Worm (Caenorhabditis elegans): ENCODE measurements around the gene cor-1.

Gene cor-1

DNA sequence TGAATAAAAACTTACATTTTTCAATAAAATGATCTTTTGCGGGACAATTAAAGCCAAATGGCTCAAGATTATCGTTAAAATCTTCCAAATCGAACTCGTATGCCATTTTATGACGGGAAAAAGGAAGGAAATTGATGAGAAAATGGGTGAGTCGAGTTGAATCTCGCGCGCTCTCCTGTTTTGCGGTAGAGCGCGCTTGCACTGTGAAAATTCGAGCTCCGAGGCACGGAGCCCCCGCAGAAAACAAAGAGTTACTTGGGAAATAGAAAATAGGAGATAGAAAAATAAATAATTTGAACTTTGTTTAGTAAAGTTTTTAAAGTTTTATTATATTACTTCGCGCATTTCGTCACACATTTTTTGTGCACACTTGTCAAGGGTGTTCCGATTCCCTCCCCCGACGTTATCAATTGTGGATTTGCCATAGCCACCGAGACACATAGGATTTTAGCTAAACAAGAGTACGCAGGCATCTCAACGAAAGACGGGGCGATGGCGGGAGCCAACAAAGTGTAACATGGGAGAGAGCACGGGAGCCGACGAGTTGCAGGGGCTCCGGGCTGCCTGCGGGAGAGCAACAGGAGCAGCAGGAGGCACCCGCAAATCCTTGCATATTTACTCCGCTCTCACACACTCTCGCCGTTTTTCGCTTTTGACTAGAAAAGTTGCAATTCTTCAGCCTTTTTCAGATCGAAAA, at the start of gene cor-1, which contains the start of gene div-1:
cor-1 (plus strand) TSS at position 671 of the 697 bp plus-strand sequence.
div-1 (minus strand) TSS at position 119 of the 697 bp plus-strand sequence.
- TF ChIP-seq mxl-1 (tag; optimal IDR thresholded peaks at IDR 0.05) (no peak), sdz-38 (tag; optimal IDR thresholded peaks at IDR 0.05) (no peak), xnd-1 (tag; optimal IDR thresholded peaks at IDR 0.05) (no peak), rcor-1 (GFP tag; IDR thresholded peaks at IDR 0.05) (no peak), T07F8.4 (tag; optimal IDR thresholded peaks at IDR 0.05) (no peak), unc-62 (GFP tag; optimal IDR thresholded peaks at IDR 0.05) (no peak), hrde-1 (tag; optimal IDR thresholded peaks at IDR 0.05; ENCODE audit: borderline replicate concordance) (no peak), akir-1 (GFP tag; optimal IDR thresholded peaks at IDR 0.05) (no peak), ccch-3 (GFP tag; optimal IDR thresholded peaks at IDR 0.05) (no peak), ama-1 (optimal IDR thresholded peaks at IDR 0.05) (no peak), ama-1 (GFP tag; optimal IDR thresholded peaks at IDR 0.05) (no peak), lin-26 (GFP tag; IDR thresholded peaks at IDR 0.05) (no peak), lin-35 (GFP tag; optimal IDR thresholded peaks at IDR 0.05) (peak in 1 of 3 experiments; percentile 36), rpc-1 (optimal IDR thresholded peaks at IDR 0.05) (no peak), rpc-1 (tag; optimal IDR thresholded peaks at IDR 0.05) (no peak), tbp1 (GFP tag; optimal IDR thresholded peaks at IDR 0.05) (no peak), ztf-6 (GFP tag; IDR thresholded peaks at IDR 0.05) (no peak), madf-10 (tag; optimal IDR thresholded peaks at IDR 0.05) (no peak), egl-18 (GFP tag; IDR thresholded peaks at IDR 0.05) (no peak), dpl-1 (GFP tag; optimal IDR thresholded peaks at IDR 0.05) (peak; percentile 31), Y53F4B.3 (GFP tag; IDR thresholded peaks at IDR 0.05) (no peak), nhr-90 (tag; optimal IDR thresholded peaks at IDR 0.05) (no peak), let-526 (GFP tag; IDR thresholded peaks at IDR 0.05) (no peak), ztf-18 (tag; optimal IDR thresholded peaks at IDR 0.05) (peak; percentile 5), sea-2 (GFP tag; IDR thresholded peaks at IDR 0.05) (no peak), snpc-1.1 (tag; optimal IDR thresholded peaks at IDR 0.05; ENCODE audit: insufficient read depth) (no peak), attf-3 (GFP tag; conservative IDR thresholded peaks at IDR 0.05) (no peak), zim-3 (tag; optimal IDR thresholded peaks at IDR 0.05) (no peak), aptf-3 (GFP tag; IDR thresholded peaks at IDR 0.05) (no peak), athp-1 (tag; optimal IDR thresholded peaks at IDR 0.05) (no peak), lin-54 (GFP tag; optimal IDR thresholded peaks at IDR 0.05) (peak; percentile 52), hlh-26 (GFP tag; conservative IDR thresholded peaks at IDR 0.05) (no peak), nhr-120 (GFP tag; IDR thresholded peaks at IDR 0.05) (no peak), snpc-4 (GFP tag; optimal IDR thresholded peaks at IDR 0.05) (no peak), snpc-4 (tag; optimal IDR thresholded peaks at IDR 0.05) (no peak), die-1 (tag; optimal IDR thresholded peaks at IDR 0.05) (no peak), ceh-27 (GFP tag; optimal IDR thresholded peaks at IDR 0.05) (no peak), mes-4 (tag; optimal IDR thresholded peaks at IDR 0.05) (no peak), B0261.1 (tag; optimal IDR thresholded peaks at IDR 0.05) (no peak), efl-1 (GFP tag; optimal IDR thresholded peaks at IDR 0.05) (peak; percentile 47), pbrm-1 (GFP tag; IDR thresholded peaks at IDR 0.05) (no peak), ztf-25 (GFP tag; IDR thresholded peaks at IDR 0.05) (no peak), ceh-79 (tag; optimal IDR thresholded peaks at IDR 0.05) (no peak), nhr-27 (tag; optimal IDR thresholded peaks at IDR 0.05) (no peak), ceh-58 (GFP tag; IDR thresholded peaks at IDR 0.05) (no peak), C06A6.2 (GFP tag; conservative IDR thresholded peaks at IDR 0.05) (no peak), C17E4.6 (GFP tag; IDR thresholded peaks at IDR 0.05) (no peak), K11D2.4 (GFP tag; IDR thresholded peaks at IDR 0.05) (no peak), ztf-3 (GFP tag; optimal IDR thresholded peaks at IDR 0.05) (no peak), unc-130 (GFP tag; optimal IDR thresholded peaks at IDR 0.05) (no peak), B0336.3 (GFP tag; IDR thresholded peaks at IDR 0.05) (no peak)
